Fruit fly (Drosophila melanogaster) whole organism, embryonic: ENCODE results near the gene CG32147.

ENCODE experiments used
- Asciz ChIP-seq: fragments of 200-800 bp; sonication (Bioruptor generic); optimal IDR thresholded peaks from 2 replicates; lab custom pipeline; 2017; ENCODE audit warnings: missing biosample characterization, mild to moderate bottlenecking, missing genetic modification characterization, missing genetic modification reagents
- CG10209 ChIP-seq: fragments of 200-800 bp; sonication (Bioruptor generic); optimal IDR thresholded peaks from 3 replicates; lab custom pipeline; 2017; ENCODE audit warnings: missing biosample characterization, mild to moderate bottlenecking, missing genetic modification characterization, missing genetic modification reagents
- CG10462 ChIP-seq: fragments of 200-800 bp; sonication (Bioruptor generic); optimal IDR thresholded peaks from 2 replicates; lab custom pipeline; 2016; ENCODE audit warnings: missing biosample characterization, missing genetic modification characterization
- CG10959 ChIP-seq: fragments of 200-800 bp; sonication (Bioruptor generic); IDR thresholded peaks from 2 replicates; pipeline ENCODE4 v1.3.6; 2022; ENCODE audit warnings: missing biosample characterization, missing genetic modification characterization
- CG12942 ChIP-seq: fragments of 200-800 bp; sonication (Bioruptor generic); optimal IDR thresholded peaks from 3 replicates; lab custom pipeline; 2016; ENCODE audit warnings: missing biosample characterization, missing genetic modification characterization
- CG1603 ChIP-seq: fragments of 200-800 bp; sonication (Bioruptor generic); optimal IDR thresholded peaks from 2 replicates; lab custom pipeline; 2019; ENCODE audit warnings: missing biosample characterization, mild to moderate bottlenecking, missing genetic modification characterization, moderate library complexity
- CG2199 ChIP-seq: fragments of 200-800 bp; sonication (Bioruptor generic); IDR thresholded peaks from 3 replicates; pipeline ENCODE4 v1.3.6; 2022; ENCODE audit warnings: missing biosample characterization, missing genetic modification characterization
- CG31224 ChIP-seq: fragments of 200-800 bp; sonication (Bioruptor generic); IDR thresholded peaks from 2 replicates; pipeline ENCODE4 v1.3.6; 2022; ENCODE audit warnings: missing biosample characterization, missing genetic modification characterization
- CG31365 ChIP-seq: fragments of 200-800 bp; sonication (Bioruptor generic); optimal IDR thresholded peaks from 2 replicates; lab custom pipeline; 2018; ENCODE audit warnings: missing biosample characterization, mild to moderate bottlenecking, missing genetic modification characterization
- CG3995 ChIP-seq: fragments of 200-800 bp; sonication (Bioruptor generic); optimal IDR thresholded peaks from 3 replicates; lab custom pipeline; 2016; ENCODE audit warnings: missing biosample characterization, missing genetic modification characterization
- CG8290 ChIP-seq, 3 experiments: fragments of 200-800 bp; sonication (Bioruptor generic); optimal IDR thresholded peaks; 2 replicates each; lab custom pipeline; 2016 to 2019; ENCODE audit warnings: missing biosample characterization in 3 of 3, missing genetic modification characterization in 3 of 3, mild to moderate bottlenecking in 2 of 3, moderate library complexity in 1 of 3
- CG8944 ChIP-seq: fragments of 200-800 bp; sonication (Bioruptor generic); optimal IDR thresholded peaks from 3 replicates; lab custom pipeline; 2016; ENCODE audit warnings: missing biosample characterization, missing genetic modification characterization
- Dek ChIP-seq: fragments of 200-800 bp; sonication (Bioruptor generic); optimal IDR thresholded peaks from 3 replicates; lab custom pipeline; 2019; ENCODE audit warnings: missing biosample characterization, mild to moderate bottlenecking, missing genetic modification characterization, moderate library complexity
- Dp ChIP-seq: fragments of 200-800 bp; sonication (Bioruptor generic); optimal IDR thresholded peaks from 2 replicates; lab custom pipeline; 2018; ENCODE audit warnings: missing biosample characterization, mild to moderate bottlenecking, missing genetic modification characterization, moderate library complexity
- Hsf ChIP-seq: fragments of 200-800 bp; sonication (Bioruptor generic); optimal IDR thresholded peaks from 3 replicates; lab custom pipeline; 2016; ENCODE audit warnings: missing biosample characterization, missing genetic modification characterization
- Kr ChIP-seq: fragments of 200-800 bp; sonication (Bioruptor generic); optimal IDR thresholded peaks from 2 replicates; lab custom pipeline; 2017; ENCODE audit warnings: missing biosample characterization, mild to moderate bottlenecking, missing genetic modification characterization
- Lpt ChIP-seq: fragments of >200 bp; optimal IDR thresholded peaks from 2 replicates; lab custom pipeline; 2018; ENCODE audit warnings: missing biosample characterization, missing genetic modification characterization
- Nf-YB ChIP-seq: fragments of 200-800 bp; sonication (Bioruptor generic); optimal IDR thresholded peaks from 3 replicates; lab custom pipeline; 2019; ENCODE audit warnings: missing biosample characterization, mild to moderate bottlenecking, missing genetic modification characterization, moderate library complexity
- NfI ChIP-seq: fragments of 200-800 bp; sonication (Bioruptor generic); optimal IDR thresholded peaks from 3 replicates; lab custom pipeline; 2018; ENCODE audit warnings: missing biosample characterization, mild to moderate bottlenecking, missing genetic modification characterization, moderate library complexity
- Optix ChIP-seq: fragments of 200-800 bp; sonication (Bioruptor generic); IDR thresholded peaks from 3 replicates; pipeline ENCODE4 v1.3.6; 2022; ENCODE audit warnings: missing biosample characterization, missing genetic modification characterization
- Ptx1 ChIP-seq: fragments of 200-800 bp; sonication (Bioruptor generic); IDR thresholded peaks from 2 replicates; pipeline ENCODE4 v1.3.6; 2022; ENCODE audit warnings: missing biosample characterization, missing genetic modification characterization
- Rfx ChIP-seq: fragments of 200-800 bp; sonication (Bioruptor generic); IDR thresholded peaks from 2 replicates; pipeline ENCODE4 v1.3.6; 2022; ENCODE audit warnings: missing biosample characterization, missing genetic modification characterization
- Sox100B ChIP-seq: fragments of 200-800 bp; sonication (Bioruptor generic); optimal IDR thresholded peaks from 3 replicates; lab custom pipeline; 2018; ENCODE audit warnings: missing biosample characterization, mild to moderate bottlenecking, missing genetic modification characterization
- Trl ChIP-seq, 3 experiments: fragments of >200 bp in 2 of 3; fragments of 200-800 bp in 1 of 3; sonication (Bioruptor generic) in 1 of 3; optimal IDR thresholded peaks; 2 replicates in 1 of 3; 3 replicates in 2 of 3; lab custom pipeline; 2016 to 2017; ENCODE audit warnings: missing biosample characterization in 1 of 3, missing genetic modification characterization in 1 of 3
- YL-1 ChIP-seq: fragments of 200-800 bp; sonication (Bioruptor generic); optimal IDR thresholded peaks from 3 replicates; lab custom pipeline; 2017; ENCODE audit warnings: missing biosample characterization, mild to moderate bottlenecking, missing genetic modification characterization
- chn ChIP-seq: fragments of 200-800 bp; sonication (Bioruptor generic); optimal IDR thresholded peaks from 2 replicates; lab custom pipeline; 2016; ENCODE audit warnings: missing biosample characterization, missing genetic modification characterization
- croc ChIP-seq: fragments of 200-800 bp; sonication (Bioruptor generic); conservative IDR thresholded peaks from 3 replicates; pipeline ENCODE4 v1.3.6; 2022; ENCODE audit warnings: missing biosample characterization, missing genetic modification characterization
- crp ChIP-seq, 2 experiments: fragments of 200-800 bp; sonication (Bioruptor generic); optimal IDR thresholded peaks; 2 replicates in 1 of 2; 3 replicates in 1 of 2; lab custom pipeline; 2017; ENCODE audit warnings: missing biosample characterization in 2 of 2, missing genetic modification characterization in 2 of 2, mild to moderate bottlenecking in 1 of 2, moderate library complexity in 1 of 2
- danr ChIP-seq: fragments of 200-800 bp; sonication (Bioruptor generic); IDR thresholded peaks from 2 replicates; pipeline ENCODE4 v1.3.6; 2022; ENCODE audit warnings: missing biosample characterization, missing genetic modification characterization
- eve ChIP-seq, 2 experiments: fragments of >200 bp; optimal IDR thresholded peaks; 2 replicates each; lab custom pipeline; 2017; ENCODE audit warnings: missing biosample characterization in 2 of 2, missing genetic modification characterization in 2 of 2
- fd96Cb ChIP-seq: fragments of 200-800 bp; sonication (Bioruptor generic); optimal IDR thresholded peaks from 2 replicates; lab custom pipeline; 2018; ENCODE audit warnings: missing biosample characterization, mild to moderate bottlenecking, missing genetic modification characterization, moderate library complexity
- fru ChIP-seq: fragments of >200 bp; optimal IDR thresholded peaks from 2 replicates; lab custom pipeline; 2017
- gcm ChIP-seq: fragments of 200-800 bp; sonication (Bioruptor generic); optimal IDR thresholded peaks from 2 replicates; lab custom pipeline; 2019; ENCODE audit warnings: missing biosample characterization, mild to moderate bottlenecking, missing genetic modification characterization, moderate library complexity
- gfzf ChIP-seq: fragments of 200-800 bp; sonication (Bioruptor generic); optimal IDR thresholded peaks from 2 replicates; lab custom pipeline; 2016; ENCODE audit warnings: missing biosample characterization, mild to moderate bottlenecking, missing genetic modification characterization, moderate library complexity
- gsb ChIP-seq: fragments of 200-800 bp; sonication (Bioruptor generic); IDR thresholded peaks from 2 replicates; pipeline ENCODE4 v1.3.6; 2022; ENCODE audit warnings: missing biosample characterization, missing genetic modification characterization
- jumu ChIP-seq: fragments of 200-800 bp; sonication (Bioruptor generic); optimal IDR thresholded peaks from 3 replicates; lab custom pipeline; 2016; ENCODE audit warnings: missing biosample characterization, missing genetic modification characterization
- lbe ChIP-seq: fragments of 200-800 bp; sonication (Bioruptor generic); optimal IDR thresholded peaks from 2 replicates; lab custom pipeline; 2016; ENCODE audit warnings: missing biosample characterization, mild to moderate bottlenecking, missing genetic modification characterization
- oc ChIP-seq: fragments of 200-800 bp; sonication (Bioruptor generic); optimal IDR thresholded peaks from 2 replicates; lab custom pipeline; 2018; ENCODE audit warnings: missing biosample characterization, mild to moderate bottlenecking, missing genetic modification characterization, moderate library complexity
- pros ChIP-seq: fragments of 200-800 bp; sonication (Bioruptor generic); optimal IDR thresholded peaks from 3 replicates; lab custom pipeline; 2019; ENCODE audit warnings: missing biosample characterization, mild to moderate bottlenecking, missing genetic modification characterization, moderate library complexity
- rib ChIP-seq: fragments of 200-800 bp; sonication (Bioruptor generic); IDR thresholded peaks from 2 replicates; pipeline ENCODE4 v1.3.6; 2022; ENCODE audit warnings: missing biosample characterization, missing genetic modification characterization
- sens-2 ChIP-seq: fragments of 200-800 bp; sonication (Bioruptor generic); IDR thresholded peaks from 2 replicates; pipeline ENCODE4 v1.3.6; 2022; ENCODE audit warnings: missing biosample characterization, missing genetic modification characterization
- sisA ChIP-seq: fragments of 200-800 bp; sonication (Bioruptor generic); IDR thresholded peaks from 2 replicates; pipeline ENCODE4 v1.3.6; 2022; ENCODE audit warnings: missing biosample characterization, missing genetic modification characterization
- tio ChIP-seq: fragments of 200-800 bp; sonication (Bioruptor generic); optimal IDR thresholded peaks from 2 replicates; lab custom pipeline; 2017; ENCODE audit warnings: missing biosample characterization, missing genetic modification characterization, inconsistent platforms
- tup ChIP-seq: fragments of 200-800 bp; sonication (Bioruptor generic); optimal IDR thresholded peaks from 2 replicates; lab custom pipeline; 2016; ENCODE audit warnings: missing biosample characterization, mild to moderate bottlenecking, missing genetic modification characterization, moderate library complexity
- unpg ChIP-seq: fragments of 200-800 bp; sonication (Bioruptor generic); optimal IDR thresholded peaks from 3 replicates; lab custom pipeline; 2018; ENCODE audit warnings: missing biosample characterization, mild to moderate bottlenecking, missing genetic modification characterization, moderate library complexity
- vvl ChIP-seq: fragments of 200-800 bp; sonication (Bioruptor generic); IDR thresholded peaks from 2 replicates; pipeline ENCODE4 v1.3.6; 2022; ENCODE audit warnings: missing biosample characterization, missing genetic modification characterization
- zf30C ChIP-seq: fragments of 200-800 bp; sonication (Bioruptor generic); optimal IDR thresholded peaks from 3 replicates; lab custom pipeline; 2018; ENCODE audit warnings: missing biosample characterization, mild to moderate bottlenecking, missing genetic modification characterization
- zfh2 ChIP-seq: fragments of 200-800 bp; sonication (Bioruptor generic); optimal IDR thresholded peaks from 2 replicates; lab custom pipeline; 2016; ENCODE audit warnings: missing biosample characterization, missing genetic modification characterization

The CG32147 gene

DNA sequence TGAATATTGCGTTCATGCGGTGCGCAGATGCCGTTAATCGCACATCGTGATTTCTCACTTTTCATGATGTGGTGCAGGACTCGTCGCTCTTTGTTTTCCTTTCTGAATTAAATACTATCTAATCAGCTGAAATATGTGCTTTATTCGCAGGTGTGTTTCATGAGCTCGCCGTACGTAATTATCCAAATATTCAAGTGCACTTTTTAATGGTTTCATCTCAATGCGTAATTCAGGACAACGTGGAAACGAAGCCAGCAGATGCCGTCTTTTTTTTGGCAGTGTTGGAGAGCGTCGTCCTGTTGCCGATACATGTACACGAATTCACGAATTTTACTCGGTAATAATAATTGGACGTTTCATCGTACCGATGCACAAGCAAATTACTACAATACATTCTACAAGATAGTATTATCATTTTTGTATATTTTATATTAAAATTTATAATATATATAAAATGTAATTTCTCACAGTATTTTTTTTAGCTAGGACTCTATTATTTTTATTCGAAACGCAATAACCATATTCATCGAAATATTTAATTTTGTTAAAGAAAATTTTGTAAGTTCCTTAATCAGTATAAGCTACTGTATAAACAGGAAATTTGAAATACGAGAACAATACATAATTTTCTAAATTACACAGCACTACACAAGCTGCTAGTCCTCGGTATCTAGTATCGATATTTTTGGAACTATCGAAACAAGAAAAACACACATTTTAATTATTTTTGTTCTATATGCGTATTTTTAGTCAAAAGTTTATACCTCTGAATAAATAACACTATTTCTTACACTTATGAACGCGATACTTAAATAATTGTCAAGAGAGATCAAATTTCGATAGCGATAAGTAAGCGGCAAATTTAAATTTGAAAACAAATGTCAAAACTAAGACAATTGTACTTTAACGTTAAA lies 6.9 kb downstream of the CG32147 start, which contains the start of gene CG12316 (continued):
- TF ChIP-seq CG31224 (peak; percentile 75), Trl (optimal IDR thresholded peaks at IDR 0.05; lab: Kevin White, UChicago) (no peak), Trl (GFP tag; optimal IDR thresholded peaks at IDR 0.05; lab: Kevin White, UChicago) (peak; percentile 91), lbe (GFP tag; lab: Kevin White, UChicago) (peak; percentile 91), Hsf (GFP tag; lab: Kevin White, UChicago) (peak; percentile 93), CG10462 (GFP tag; lab: Kevin White, UChicago) (peak; percentile 75), gcm (GFP tag; lab: Kevin White, UChicago) (peak; percentile 97), fd96Cb (tag; lab: Kevin White, UChicago) (peak; percentile 87), sens-2 (GFP tag; lab: Robert Waterston, UW) (peak; percentile 71), Rfx (GFP tag; lab: Robert Waterston, UW) (peak; percentile 87), chn (GFP tag; lab: Kevin White, UChicago) (peak; percentile 91), Kr (peak; percentile 72), NfI (GFP tag; lab: Kevin White, UChicago) (peak; percentile 90), CG1603 (peak; percentile 90), fru (no peak), CG10209 (GFP tag; lab: Kevin White, UChicago) (peak; percentile 90), CG2199 (GFP tag; lab: Robert Waterston, UW) (peak; percentile 82; the same call in 1 of the 3 replicates), Asciz (GFP tag; lab: Kevin White, UChicago) (peak; percentile 80), croc (GFP tag; lab: Robert Waterston, UW) (peak; percentile 76), CG8944 (GFP tag; lab: Kevin White, UChicago) (peak; percentile 90), Dek (tag; lab: Kevin White, UChicago) (peak; percentile 77), zf30C (GFP tag; lab: Kevin White, UChicago) (peak; percentile 36), vvl (GFP tag; lab: Robert Waterston, UW) (peak; percentile 92), Lpt (GFP tag; lab: Kevin White, UChicago) (no peak), zfh2 (GFP tag; lab: Kevin White, UChicago) (peak; percentile 92), tup (peak; percentile 87), Ptx1 (GFP tag; lab: Robert Waterston, UW) (peak; percentile 71), unpg (peak; percentile 94), tio (GFP tag; lab: Kevin White, UChicago) (peak; percentile 79), CG10959 (GFP tag; lab: Robert Waterston, UW) (peak; percentile 86), rib (GFP tag; lab: Robert Waterston, UW) (peak; percentile 58), jumu (peak; percentile 94), sisA (GFP tag; lab: Robert Waterston, UW) (peak; percentile 74), CG8290 (GFP tag; optimal IDR thresholded peaks at IDR 0.05; lab: Kevin White, UChicago) (peak; percentile 80), CG8290 (tag; optimal IDR thresholded peaks at IDR 0.05; lab: Kevin White, UChicago) (peak in 1 of 2 experiments; percentile 85), YL-1 (peak; percentile 94), pros (GFP tag; lab: Kevin White, UChicago) (peak; percentile 70), gfzf (GFP tag; lab: Kevin White, UChicago) (no peak), eve (GFP tag; optimal IDR thresholded peaks at IDR 0.05; lab: Kevin White, UChicago) (no peak), CG12942 (GFP tag; lab: Kevin White, UChicago) (peak; percentile 81), crp (GFP tag; optimal IDR thresholded peaks at IDR 0.05; lab: Kevin White, UChicago) (peak in 1 of 2 experiments; percentile 48), gsb (GFP tag; lab: Robert Waterston, UW) (peak; percentile 76), Nf-YB (GFP tag; lab: Kevin White, UChicago) (peak; percentile 80), CG3995 (GFP tag; lab: Kevin White, UChicago) (peak; percentile 77), danr (GFP tag; lab: Robert Waterston, UW) (peak; percentile 66; the same call in 1 of the 2 replicates), Dp (peak; percentile 76), Optix (GFP tag; lab: Robert Waterston, UW) (peak; percentile 89), Sox100B (peak; percentile 91), CG31365 (tag; lab: Kevin White, UChicago) (peak; percentile 85), oc (tag; lab: Kevin White, UChicago) (peak; percentile 89)
